Fruit fly (Drosophila melanogaster) whole organism, larva: Measurements from ENCODE around the gene Cyp28d2.

Experiments used
- noc ChIP-seq: fragments of 200-800 bp; sonication (Bioruptor generic); optimal IDR thresholded peaks from 3 replicates; lab custom pipeline; 2019; ENCODE audit warnings: missing biosample characterization, mild to moderate bottlenecking, missing genetic modification characterization, moderate library complexity

The Cyp28d2 gene

DNA sequence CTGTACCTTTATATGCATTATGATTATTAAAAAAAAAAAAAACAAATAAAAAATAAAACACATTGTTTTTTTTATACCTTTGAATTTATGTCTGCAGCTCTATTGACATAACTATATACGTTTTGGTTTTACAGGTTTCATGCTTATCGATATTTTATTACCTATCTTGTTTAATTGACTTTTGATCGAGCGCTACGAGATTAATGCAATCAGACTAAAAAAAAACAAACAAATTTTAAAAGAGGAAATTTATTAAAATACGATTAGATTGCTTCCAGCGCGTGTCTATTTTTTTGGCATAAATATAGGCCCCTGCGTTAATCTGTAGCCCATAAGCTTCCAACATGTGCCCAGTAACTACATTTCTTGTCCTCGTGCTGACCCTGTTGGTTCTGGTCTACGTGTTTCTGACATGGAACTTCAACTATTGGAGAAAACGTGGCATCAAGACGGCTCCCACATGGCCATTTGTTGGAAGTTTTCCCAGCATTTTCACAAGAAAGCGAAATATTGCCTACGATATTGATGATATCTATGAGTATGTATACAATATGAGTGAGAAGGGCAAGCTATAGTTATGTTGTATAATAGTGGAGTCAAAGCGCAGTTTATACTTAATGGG is at the start of gene Cyp28d2:
Cyp28d2 (plus strand) TSS at position 304 of the 622 bp plus-strand sequence.
- TF ChIP-seq noc = no peak

DNA sequence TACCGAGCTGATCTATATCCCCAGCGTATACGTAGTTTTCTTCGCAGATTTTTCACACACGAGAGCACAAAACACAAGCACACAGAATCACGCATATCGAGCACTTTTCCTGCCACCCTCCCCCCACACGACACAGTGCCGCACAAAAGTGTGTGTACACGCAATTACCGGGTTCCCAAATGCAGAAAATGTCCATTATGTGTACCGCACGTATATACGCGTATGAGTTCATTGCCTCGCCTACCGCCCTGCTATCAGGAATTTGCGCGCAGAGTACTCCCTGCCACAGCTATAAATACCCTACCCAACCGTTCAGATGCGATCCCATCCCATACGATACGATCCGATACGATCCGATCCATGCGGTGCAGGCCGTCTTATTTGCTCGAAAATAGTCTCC is 20.5 kb upstream of the Cyp28d2 start:
- TF ChIP-seq noc = no peak

DNA sequence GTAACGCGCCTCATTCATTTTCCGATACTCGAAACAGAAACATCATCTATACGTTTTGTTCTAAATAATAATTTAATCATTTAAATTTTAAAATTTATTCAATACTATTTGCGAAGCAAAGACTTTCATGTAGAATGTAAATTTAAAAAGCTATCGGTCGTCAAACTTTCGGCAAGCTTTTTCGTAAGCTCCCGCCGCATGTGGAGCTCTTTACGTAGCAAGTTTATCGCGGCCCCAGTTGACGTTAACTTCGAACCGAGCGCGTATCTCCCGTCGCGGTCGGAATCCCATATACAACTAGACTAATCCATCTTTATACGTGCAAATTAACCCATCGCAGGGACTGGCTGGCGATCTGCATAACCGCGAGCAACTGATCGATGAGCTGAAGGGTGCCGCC is 11.4 kb upstream of the Cyp28d2 start:
- no peak for TF ChIP-seq noc

DNA sequence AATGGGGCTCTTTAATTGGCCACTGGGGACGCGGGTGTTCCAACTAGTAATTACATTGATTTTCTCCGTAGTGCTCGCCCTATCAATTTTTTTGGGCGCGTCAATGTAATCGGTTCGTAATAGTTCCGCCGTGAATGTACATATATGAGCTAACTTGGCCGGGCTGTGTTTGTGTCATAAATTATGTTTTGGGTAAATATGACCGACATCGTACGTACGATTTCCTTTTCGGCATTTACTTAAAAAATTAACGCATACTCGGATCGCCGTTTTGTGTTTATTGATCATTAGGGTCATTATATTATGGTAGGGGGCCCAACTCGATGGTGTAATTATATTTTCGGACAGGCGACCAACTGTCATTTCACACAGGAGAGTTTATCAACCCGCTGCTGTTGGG is 10.4 kb upstream of the Cyp28d2 start:
- TF ChIP-seq noc = peak; percentile 20

DNA sequence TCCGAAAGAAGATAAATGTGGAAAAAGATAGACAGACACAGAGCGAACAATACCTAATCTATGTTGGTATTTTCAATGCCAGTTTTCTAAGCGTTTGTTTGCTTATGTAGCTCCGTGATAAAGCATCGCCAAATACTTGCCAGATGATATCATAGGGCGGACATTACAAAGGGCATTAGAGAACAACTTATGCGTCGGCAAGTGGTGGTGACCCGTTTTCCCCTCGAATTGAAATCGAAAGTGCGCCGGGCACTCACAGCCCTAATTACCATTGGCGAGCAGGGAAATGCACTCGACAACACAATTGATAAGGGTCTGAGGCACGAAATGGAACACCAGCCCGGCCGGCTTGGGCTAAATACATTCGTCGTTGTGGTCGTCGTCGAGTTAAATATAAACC is 9.9 kb upstream of the Cyp28d2 start:
- no peak for TF ChIP-seq noc

DNA sequence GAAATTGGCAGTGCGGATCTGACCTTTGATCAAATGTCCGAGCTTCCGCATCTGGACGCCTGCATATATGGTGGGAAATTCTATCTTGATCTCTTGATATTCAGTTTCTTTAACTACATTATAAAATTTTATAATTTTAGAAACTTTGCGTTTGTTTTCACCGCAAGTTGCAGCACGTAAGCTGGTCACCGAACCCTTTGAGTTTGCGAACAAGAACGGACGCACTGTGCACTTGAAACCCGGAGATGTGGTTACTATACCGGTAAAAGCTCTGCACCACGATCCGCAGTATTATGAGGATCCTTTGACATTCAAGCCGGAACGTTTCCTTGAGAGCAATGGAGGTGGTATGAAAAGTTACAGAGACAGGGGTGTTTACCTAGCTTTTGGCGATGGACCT is 1.5 kb downstream of the Cyp28d2 start:
- no peak for TF ChIP-seq noc

DNA sequence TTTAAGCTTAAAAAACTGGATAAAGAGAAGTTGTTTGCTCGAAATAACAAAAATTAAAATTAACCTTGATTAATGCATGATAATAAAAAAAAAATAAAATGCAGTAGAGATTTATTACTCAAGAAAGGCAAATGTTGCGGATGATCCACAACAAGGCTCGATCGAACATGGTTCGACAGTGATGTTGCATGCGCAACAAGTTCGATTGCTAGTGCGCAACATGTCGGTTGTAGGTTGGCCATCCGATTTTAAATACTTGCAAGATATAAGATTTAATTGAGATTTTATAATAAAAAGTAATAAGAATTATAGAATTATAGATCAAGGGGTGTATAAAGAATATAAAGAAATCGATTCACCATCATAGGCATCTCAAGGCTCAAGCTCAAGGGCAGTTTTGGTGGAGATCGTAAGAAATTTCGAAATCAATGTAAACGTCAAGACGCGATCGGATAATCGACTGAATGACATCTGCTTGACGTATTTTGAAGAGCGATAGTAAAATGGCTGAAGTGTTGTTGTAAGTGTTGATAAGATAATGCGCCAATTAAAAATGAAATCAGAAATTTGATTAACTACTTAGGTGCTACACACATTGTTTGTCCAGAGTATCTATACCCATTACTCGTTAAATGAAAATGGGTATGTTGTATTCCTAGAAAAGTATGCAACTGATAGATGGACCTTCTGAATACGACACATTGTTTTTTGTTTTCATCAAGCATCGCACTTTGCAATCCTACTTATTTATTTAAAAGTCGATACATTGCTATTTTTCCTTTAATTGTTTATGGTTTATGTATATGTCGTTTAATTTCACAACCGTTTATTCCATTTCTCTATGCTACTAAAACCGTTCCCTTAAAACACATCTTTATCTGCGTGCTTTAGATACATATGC is 2.4 kb downstream of the Cyp28d2 start:
- TF ChIP-seq noc = peak; percentile 85

DNA sequence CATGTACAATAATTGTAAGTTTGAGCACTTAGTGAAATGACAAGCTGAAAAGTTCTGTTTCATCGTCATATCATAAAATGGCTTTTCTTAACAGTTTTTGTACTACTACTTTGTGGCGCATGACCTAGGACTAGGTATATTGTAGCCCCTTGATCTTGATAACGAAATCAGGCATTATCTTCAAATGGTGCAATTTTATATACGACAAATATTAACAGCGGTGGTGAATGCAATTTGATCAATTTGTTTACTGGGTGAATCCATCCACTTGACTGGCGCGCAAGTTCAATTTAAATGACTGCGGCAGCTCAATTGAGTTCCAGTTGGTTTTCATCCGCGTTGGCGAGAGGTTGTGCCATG is 3.1 kb downstream of the Cyp28d2 start, which contains the start of gene Cyp28d1:
Cyp28d1 (plus strand) TSS at position 316 of the 360 bp plus-strand sequence.
- no peak for TF ChIP-seq noc

DNA sequence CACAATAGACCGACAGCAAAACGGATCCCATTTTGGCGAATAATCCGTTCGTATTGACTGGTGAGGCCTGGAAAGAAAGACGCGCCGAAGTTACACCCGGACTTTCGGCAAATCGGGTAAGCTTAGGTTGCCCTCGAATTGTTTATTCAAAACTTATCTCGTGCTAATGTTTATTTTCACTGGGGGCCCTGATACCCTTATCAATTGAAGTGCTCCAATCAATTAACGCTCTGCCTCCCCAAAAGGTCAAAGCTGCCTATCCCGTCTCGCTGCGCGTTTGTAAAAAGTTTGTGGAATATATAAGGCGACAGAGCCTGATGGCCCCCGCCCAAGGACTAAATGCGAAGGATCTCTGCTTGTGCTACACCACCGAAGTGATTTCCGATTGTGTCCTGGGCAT is 3.9 kb downstream of the Cyp28d2 start:
- no peak for TF ChIP-seq noc

DNA sequence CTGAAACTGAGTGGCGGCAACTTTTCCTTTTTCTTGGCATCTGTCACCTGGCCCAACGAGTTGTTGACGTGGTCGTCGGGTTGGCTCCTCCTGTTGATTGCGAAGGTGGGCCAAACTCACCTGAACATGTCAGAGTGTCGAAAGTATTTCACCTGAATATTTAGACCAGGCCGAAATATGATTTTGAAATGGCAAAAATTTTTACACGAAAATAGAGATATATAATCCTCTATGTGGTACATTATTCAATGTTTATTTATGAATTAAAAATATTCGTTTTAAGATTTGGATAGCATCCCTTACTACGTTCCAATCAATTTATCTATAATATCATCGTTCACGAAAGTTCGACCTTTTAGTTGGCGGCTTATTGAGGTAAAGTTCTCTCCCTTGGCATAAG is 7.9 kb downstream of the Cyp28d2 start, which contains the start of gene CG7742:
CG7742 (minus strand) TSS at position 101 of the 400 bp plus-strand sequence.
- no peak for TF ChIP-seq noc

DNA sequence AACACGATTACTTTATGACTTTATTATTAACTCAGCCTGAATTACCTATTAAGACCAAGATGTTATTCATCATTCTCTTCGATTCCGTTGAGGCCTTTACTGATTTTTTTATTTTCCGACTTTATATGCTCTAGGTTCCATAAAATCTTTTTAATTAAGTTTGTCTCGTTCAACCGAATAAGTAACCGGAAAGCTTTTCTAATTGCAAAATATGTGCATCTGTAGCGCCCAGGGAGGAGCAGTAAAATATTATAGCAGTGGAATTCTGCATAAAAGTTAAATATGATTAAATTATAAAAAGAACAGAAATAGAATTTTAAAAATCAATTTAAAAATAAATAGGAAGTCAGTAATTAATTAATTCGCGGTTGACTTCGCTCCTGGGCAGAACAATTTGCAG is 9.4 kb downstream of the Cyp28d2 start, which contains the start of the genes CG14034 and TpnC25D:
CG14034 (minus strand) TSS at position 101 of the 400 bp plus-strand sequence.
TpnC25D (plus strand) TSS at position 260 of the 400 bp plus-strand sequence.
- no peak for TF ChIP-seq noc

DNA sequence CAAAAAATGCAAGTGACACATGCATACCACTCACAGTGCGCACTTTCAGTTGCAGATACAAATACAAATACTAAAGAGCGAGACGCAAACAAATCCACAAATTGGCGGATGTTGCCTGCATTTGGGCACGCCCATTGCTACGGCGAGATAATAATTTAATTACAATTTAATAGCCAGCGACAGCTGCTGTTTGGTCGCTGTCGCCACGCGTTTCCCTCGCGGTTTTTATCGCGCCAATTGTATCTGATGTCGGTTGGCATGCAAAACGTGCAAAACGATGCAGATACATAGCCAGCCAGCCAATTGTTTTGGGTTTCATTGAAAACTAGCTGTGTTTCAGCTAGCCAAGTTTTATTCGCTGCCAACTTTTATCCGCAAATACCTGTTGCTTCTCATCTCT is 16.2 kb downstream of the Cyp28d2 start:
- no peak for TF ChIP-seq noc

DNA sequence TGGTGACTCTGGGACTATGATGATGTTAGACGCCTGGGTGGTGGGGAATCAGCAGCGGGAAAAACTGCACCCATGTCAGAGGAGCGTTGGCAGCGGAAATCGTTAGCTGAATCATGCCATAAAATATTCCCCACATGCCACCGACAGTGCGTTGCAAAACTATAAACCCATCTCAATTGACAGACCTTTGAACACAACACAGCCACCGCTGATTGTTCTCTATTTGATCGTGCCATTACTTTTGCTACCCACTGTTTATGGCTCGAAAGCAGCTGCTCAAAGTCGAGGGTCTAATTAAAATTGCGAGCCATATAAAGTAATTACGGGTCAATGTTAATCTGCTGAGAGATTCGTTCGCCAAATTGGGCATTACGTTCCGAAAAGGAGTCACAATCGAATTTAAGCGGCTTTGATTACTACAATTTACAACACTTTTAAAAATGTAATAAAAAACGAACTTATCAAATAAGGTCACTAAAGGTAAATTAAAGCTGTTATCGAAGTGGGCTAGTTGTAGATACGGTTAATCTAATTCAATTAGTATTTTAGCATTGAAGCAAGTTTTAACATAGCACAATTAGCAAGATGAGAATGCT is 17.8 kb downstream of the Cyp28d2 start:
- no peak for TF ChIP-seq noc

DNA sequence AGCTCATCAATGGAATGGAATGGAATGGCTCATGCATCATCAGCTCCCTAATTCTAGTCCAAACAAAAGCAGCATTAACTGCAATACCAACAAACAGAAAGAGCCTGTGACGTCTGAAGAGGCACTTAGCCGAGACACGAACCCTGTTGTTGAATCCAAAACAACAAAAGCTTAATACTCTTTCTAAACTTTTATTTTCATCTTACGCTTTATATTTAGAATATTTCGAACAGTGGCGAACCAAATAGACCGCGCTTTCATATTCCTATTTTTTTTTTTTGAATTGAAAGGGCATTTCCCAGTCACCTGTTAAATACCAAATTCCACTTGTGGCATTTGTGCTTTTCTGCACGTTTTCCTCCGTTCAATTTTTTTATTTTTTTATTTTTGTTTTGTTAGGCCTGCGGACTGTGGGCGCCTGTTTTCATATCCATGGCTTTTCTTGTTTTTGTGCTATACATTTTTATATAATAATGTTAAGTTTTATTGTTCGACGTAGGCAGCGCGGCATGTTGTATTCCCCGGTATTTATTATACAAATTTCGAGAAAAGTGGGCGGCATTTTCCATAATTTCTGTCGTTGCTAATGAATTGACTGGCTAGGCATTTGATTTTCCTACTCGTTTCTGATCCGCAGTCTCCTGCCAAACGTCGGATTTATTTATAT is 18.6 kb downstream of the Cyp28d2 start:
- no peak for TF ChIP-seq noc

DNA sequence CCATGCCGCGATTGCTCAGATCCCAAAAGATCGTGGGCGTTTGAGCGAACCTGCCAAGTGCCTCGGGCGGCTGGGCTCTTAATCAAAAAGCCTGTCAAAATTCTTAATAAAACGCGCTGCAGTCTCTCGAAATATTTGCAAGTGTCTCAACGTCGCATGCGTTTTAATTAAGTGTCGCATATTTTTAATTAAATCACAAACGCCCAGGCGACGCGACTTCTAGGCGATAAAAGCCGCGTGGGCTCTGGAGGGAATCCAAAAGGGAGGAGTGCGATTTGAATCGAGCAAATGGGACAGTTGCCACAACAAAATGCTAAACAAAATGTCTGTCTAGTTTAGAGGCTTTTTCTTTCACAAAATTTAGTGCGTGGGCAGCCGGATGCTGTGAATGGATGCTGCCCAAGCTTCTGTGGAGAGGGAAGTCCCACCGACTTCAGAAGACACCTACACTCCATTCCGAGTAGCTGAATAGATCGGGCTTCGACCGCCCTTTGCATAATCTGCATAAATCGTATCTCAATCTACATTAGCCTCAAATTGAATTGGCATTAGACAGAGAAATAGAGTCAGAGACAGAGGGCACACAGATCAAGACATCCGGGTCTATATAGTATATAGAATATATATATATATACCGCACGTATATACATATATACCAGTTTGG is 20.0 kb downstream of the Cyp28d2 start:
- TF ChIP-seq noc = no peak

DNA sequence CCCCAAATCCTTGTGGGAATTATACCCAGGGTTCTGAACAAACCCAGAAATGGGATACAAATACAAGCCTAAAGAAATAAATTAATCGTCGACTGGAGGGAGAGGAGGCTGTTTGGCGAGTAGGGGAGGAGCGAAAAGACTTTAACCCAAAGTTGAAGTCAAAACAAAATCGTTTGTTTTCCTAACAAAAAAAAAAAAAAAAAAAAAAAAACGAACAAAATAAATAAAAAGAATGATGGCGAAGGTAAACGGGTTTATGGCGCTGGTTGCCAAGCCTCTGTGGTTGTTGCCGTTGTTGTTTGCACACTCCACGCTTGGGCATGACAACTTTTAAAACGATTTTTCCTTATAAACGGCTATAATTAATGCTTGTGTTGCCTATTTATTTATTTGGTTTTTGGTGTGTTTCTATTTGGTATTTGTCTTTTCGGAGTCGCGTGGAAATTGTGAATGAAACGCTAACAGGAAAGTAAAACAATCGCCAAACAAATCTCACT is 21.6 kb downstream of the Cyp28d2 start:
- TF ChIP-seq noc = no peak
